Worm (Caenorhabditis elegans) whole organism, L4 larva: ENCODE measurements around the gene C15H9.5.

Experiments
- F37D6.2 ChIP-seq: sonication (generic microtip); optimal IDR thresholded peaks from 2 replicates; lab custom pipeline; 2016; ENCODE audit warnings: mild to moderate bottlenecking, missing genetic modification characterization, missing compliant biosample characterization
- F49E8.2 ChIP-seq: sonication (generic microtip); optimal IDR thresholded peaks from 2 replicates; lab custom pipeline; 2016; ENCODE audit warnings: missing compliant biosample characterization, mild to moderate bottlenecking, missing genetic modification characterization, borderline replicate concordance
- T26A8.4 ChIP-seq: fragments of 200-800 bp; sonication (Bioruptor generic); IDR thresholded peaks from 2 replicates; pipeline ENCODE4 v1.3.6; 2022; ENCODE audit warnings: missing genetic modification characterization, missing compliant biosample characterization
- Y5F2A.4 ChIP-seq: fragments of 200-800 bp; sonication (Bioruptor generic); optimal IDR thresholded peaks from 2 replicates; lab custom pipeline; 2018; ENCODE audit warnings: mild to moderate bottlenecking, missing genetic modification characterization, missing compliant biosample characterization
- ZK546.5 ChIP-seq, 2 experiments: sonication (generic microtip); optimal IDR thresholded peaks; 2 replicates each; lab custom pipeline; 2017; ENCODE audit warnings: missing biosample characterization in 2 of 2, missing genetic modification characterization in 2 of 2
- aha-1 ChIP-seq: fragments of 150-350 bp; peaks from one replicate; lab custom pipeline; 2014; ENCODE audit warnings: missing biosample characterization, missing genetic modification characterization
- ceh-32 ChIP-seq: sonication (generic microtip); optimal IDR thresholded peaks from 2 replicates; lab custom pipeline; 2016; ENCODE audit warnings: mild to moderate bottlenecking, missing genetic modification characterization, missing compliant biosample characterization; ENCODE audit not compliant: poor library complexity
- ceh-82 ChIP-seq: sonication (generic microtip); optimal IDR thresholded peaks from 2 replicates; lab custom pipeline; 2017; ENCODE audit warnings: missing biosample characterization, missing genetic modification characterization
- cey-2 ChIP-seq: sonication (generic microtip); optimal IDR thresholded peaks from 3 replicates; lab custom pipeline; 2017; ENCODE audit warnings: missing genetic modification characterization, mild to moderate bottlenecking, missing compliant biosample characterization, antibody characterized with exemption, borderline replicate concordance; ENCODE audit not compliant: insufficient read depth
- ctbp-1 ChIP-seq: fragments of 200-800 bp; sonication (Bioruptor generic); IDR thresholded peaks from 2 replicates; pipeline ENCODE4 v1.3.6; 2022; ENCODE audit warnings: missing genetic modification reagents, missing genetic modification characterization, missing compliant biosample characterization
- daf-12 ChIP-seq: fragments of 150-350 bp; optimal IDR thresholded peaks from 2 replicates; lab custom pipeline; 2014; ENCODE audit warnings: missing biosample characterization, missing genetic modification reagents, missing genetic modification characterization
- daf-16 ChIP-seq, 3 experiments: sonication (generic microtip); optimal IDR thresholded peaks; 2 replicates each; lab custom pipeline; 2016 to 2017; ENCODE audit warnings: missing genetic modification characterization in 3 of 3, missing genetic modification reagents in 3 of 3, mild to moderate bottlenecking in 2 of 3, missing compliant biosample characterization in 2 of 3, missing biosample characterization in 1 of 3, moderate library complexity in 1 of 3
- daf-8 ChIP-seq: fragments of 200-800 bp; sonication (Bioruptor generic); IDR thresholded peaks from 2 replicates; pipeline ENCODE4 v1.3.6; 2022; ENCODE audit warnings: missing genetic modification characterization, missing compliant biosample characterization
- dmd-6 ChIP-seq: fragments of 200-800 bp; sonication (Bioruptor generic); IDR thresholded peaks from 2 replicates; pipeline ENCODE4 v1.3.6; 2022; ENCODE audit warnings: missing genetic modification reagents, missing genetic modification characterization, missing compliant biosample characterization
- dpl-1 ChIP-seq: fragments of 150-350 bp; optimal IDR thresholded peaks from 2 replicates; lab custom pipeline; 2014; ENCODE audit warnings: missing biosample characterization, missing genetic modification reagents, missing genetic modification characterization
- duxl-1 ChIP-seq: sonication (generic microtip); optimal IDR thresholded peaks from 2 replicates; lab custom pipeline; 2016; ENCODE audit warnings: mild to moderate bottlenecking, missing genetic modification characterization, moderate library complexity, missing compliant biosample characterization; ENCODE audit not compliant: poor library complexity
- dve-1 ChIP-seq: sonication (generic microtip); optimal IDR thresholded peaks from 2 replicates; lab custom pipeline; 2017; ENCODE audit warnings: antibody characterized with exemption, mild to moderate bottlenecking, missing genetic modification characterization, missing compliant biosample characterization; ENCODE audit not compliant: insufficient read depth
- egl-27 ChIP-seq: sonication (generic microtip); optimal IDR thresholded peaks from 3 replicates; lab custom pipeline; 2017; ENCODE audit warnings: missing biosample characterization, missing genetic modification reagents, missing genetic modification characterization
- egl-43 ChIP-seq: fragments of 200-800 bp; sonication (Bioruptor generic); IDR thresholded peaks from 2 replicates; pipeline ENCODE4 v1.3.6; 2022; ENCODE audit warnings: missing genetic modification reagents, missing genetic modification characterization, missing compliant biosample characterization
- hlh-11 ChIP-seq: fragments of 200-800 bp; sonication (Bioruptor generic); optimal IDR thresholded peaks from 2 replicates; lab custom pipeline; 2018; ENCODE audit warnings: mild to moderate bottlenecking, missing genetic modification characterization, missing compliant biosample characterization
- lim-7 ChIP-seq: fragments of 200-800 bp; sonication (Bioruptor generic); IDR thresholded peaks from 2 replicates; pipeline ENCODE4 v1.3.6; 2022; ENCODE audit warnings: missing genetic modification characterization, missing compliant biosample characterization
- lin-15B ChIP-seq: fragments of 150-350 bp; sonication (generic microtip); optimal IDR thresholded peaks from 3 replicates; lab custom pipeline; 2014; ENCODE audit warnings: missing biosample characterization, missing genetic modification characterization
- lin-38 ChIP-seq: fragments of 200-800 bp; sonication (Bioruptor generic); IDR thresholded peaks from 2 replicates; pipeline ENCODE4 v1.3.6; 2022; ENCODE audit warnings: missing genetic modification reagents, missing genetic modification characterization, missing compliant biosample characterization
- lin-39 ChIP-seq: fragments of 150-350 bp; optimal IDR thresholded peaks from 2 replicates; lab custom pipeline; 2014; ENCODE audit warnings: missing biosample characterization, missing genetic modification reagents, missing genetic modification characterization
- mdl-1 ChIP-seq, 2 experiments: fragments of 150-350 bp in 1 of 2; sonication (generic microtip) in 1 of 2; optimal IDR thresholded peaks; 2 replicates each; lab custom pipeline; 2014 to 2017; ENCODE audit warnings: missing biosample characterization in 2 of 2, missing genetic modification characterization in 2 of 2
- mep-1 ChIP-seq: fragments of 150-350 bp; sonication (generic microtip); optimal IDR thresholded peaks from 3 replicates; lab custom pipeline; 2014; ENCODE audit warnings: missing biosample characterization, missing genetic modification characterization
- mes-2 ChIP-seq: sonication (generic microtip); optimal IDR thresholded peaks from 2 replicates; lab custom pipeline; 2016; ENCODE audit warnings: missing genotype, mild to moderate bottlenecking, missing genetic modification characterization, missing compliant biosample characterization; ENCODE audit not compliant: poor library complexity, severe bottlenecking
- nhr-28 ChIP-seq: fragments of 150-350 bp; optimal IDR thresholded peaks from 2 replicates; lab custom pipeline; 2014; ENCODE audit warnings: missing biosample characterization, missing genetic modification characterization
- nhr-48 ChIP-seq: sonication (generic microtip); optimal IDR thresholded peaks from 2 replicates; lab custom pipeline; 2016; ENCODE audit warnings: mild to moderate bottlenecking, missing genetic modification characterization, missing compliant biosample characterization
- nhr-6 ChIP-seq: fragments of 150-350 bp; optimal IDR thresholded peaks from 2 replicates; lab custom pipeline; 2014; ENCODE audit warnings: missing biosample characterization, missing genetic modification characterization
- nhr-77 ChIP-seq: fragments of 150-350 bp; optimal IDR thresholded peaks from 2 replicates; lab custom pipeline; 2014; ENCODE audit warnings: missing biosample characterization, missing genetic modification characterization
- php-3 ChIP-seq: fragments of 200-800 bp; sonication (Bioruptor generic); IDR thresholded peaks from 2 replicates; pipeline ENCODE4 v1.3.6; 2022; ENCODE audit warnings: missing genetic modification reagents, missing genetic modification characterization, missing compliant biosample characterization
- pqm-1 ChIP-seq: sonication (generic microtip); optimal IDR thresholded peaks from 2 replicates; lab custom pipeline; 2017; ENCODE audit warnings: missing biosample characterization, missing genetic modification characterization
- rbr-2 ChIP-seq: sonication (generic microtip); optimal IDR thresholded peaks from 2 replicates; lab custom pipeline; 2016; ENCODE audit warnings: missing genotype, missing genetic modification characterization, missing compliant biosample characterization
- saeg-2 ChIP-seq: fragments of 200-800 bp; sonication (Bioruptor generic); IDR thresholded peaks from 2 replicates; pipeline ENCODE4 v1.3.6; 2022; ENCODE audit warnings: missing genetic modification reagents, missing genetic modification characterization, missing compliant biosample characterization
- sdz-12 ChIP-seq: fragments of 200-800 bp; sonication (Bioruptor generic); optimal IDR thresholded peaks from 2 replicates; lab custom pipeline; 2018; ENCODE audit warnings: mild to moderate bottlenecking, missing genetic modification characterization, missing compliant biosample characterization
- spr-1 ChIP-seq: sonication (generic microtip); optimal IDR thresholded peaks from 2 replicates; lab custom pipeline; 2016; ENCODE audit warnings: mild to moderate bottlenecking, missing genetic modification characterization, missing compliant biosample characterization
- spr-3 ChIP-seq: fragments of 200-800 bp; sonication (Bioruptor generic); optimal IDR thresholded peaks from 2 replicates; lab custom pipeline; 2018; ENCODE audit warnings: mild to moderate bottlenecking, missing genetic modification characterization, missing compliant biosample characterization
- tag-97 ChIP-seq: fragments of 200-800 bp; sonication (Bioruptor generic); IDR thresholded peaks from 2 replicates; pipeline ENCODE4 v1.3.6; 2022; ENCODE audit warnings: missing genetic modification characterization, missing compliant biosample characterization
- unc-62 ChIP-seq, 3 experiments: fragments of 150-350 bp in 1 of 3; sonication (generic microtip); optimal IDR thresholded peaks in 2 of 3; peaks in 1 of 3; 1 replicate in 1 of 3; 2 replicates in 2 of 3; lab custom pipeline; 2014 to 2017; ENCODE audit warnings: missing biosample characterization in 3 of 3, missing genetic modification characterization in 3 of 3, missing genetic modification reagents in 3 of 3, missing genotype in 1 of 3
- zfp-3 ChIP-seq: fragments of 200-800 bp; sonication (Bioruptor generic); conservative IDR thresholded peaks from 2 replicates; pipeline ENCODE4 v1.3.6; 2022; ENCODE audit warnings: missing genetic modification reagents, missing genetic modification characterization, missing compliant biosample characterization
- zip-2 ChIP-seq: fragments of 150-350 bp; optimal IDR thresholded peaks from 2 replicates; lab custom pipeline; 2014; ENCODE audit warnings: missing biosample characterization, missing genetic modification characterization
- ztf-7 ChIP-seq: fragments of 150-350 bp; optimal IDR thresholded peaks from 2 replicates; lab custom pipeline; 2014; ENCODE audit warnings: missing biosample characterization, missing genetic modification characterization

C15H9.5 gene

ce11 chrX:6128225-6128686, 35.2 kb downstream of the C15H9.5 start, which contains the start of gene C15H9.9 (continued):
- TF ChIP-seq F49E8.2 (tag; lab: Kevin White, UChicago): no peak
- no peak for TF ChIP-seq zip-2 (tag; lab: Kevin White, UChicago)
- TF ChIP-seq mdl-1 (tag; optimal IDR thresholded peaks at IDR 0.05; lab: Kevin White, UChicago): peak in 1 of 2 experiments; percentile 9
- TF ChIP-seq ctbp-1: peak; percentile 69
- no peak for TF ChIP-seq daf-8 (GFP tag; lab: Robert Waterston, UW)
- TF ChIP-seq ztf-7 (tag; lab: Kevin White, UChicago): no peak
- 0 out of 2 replicates have a peak, but pooled peaks have one; percentile 17 for TF ChIP-seq php-3 (GFP tag; lab: Robert Waterston, UW)
- no peak for TF ChIP-seq dve-1
- TF ChIP-seq ZK546.5 (tag; optimal IDR thresholded peaks at IDR 0.05; lab: Kevin White, UChicago): no peak
- 0 out of 2 replicates have a peak, but pooled peaks have one; percentile 9 for TF ChIP-seq T26A8.4 (GFP tag; lab: Robert Waterston, UW)
- TF ChIP-seq nhr-48 (tag; lab: Kevin White, UChicago): no peak
- no peak for TF ChIP-seq duxl-1 (tag; lab: Kevin White, UChicago)
- TF ChIP-seq dmd-6 (GFP tag; lab: Robert Waterston, UW): peak; percentile 44; the same call in 1 of the 2 replicates
- TF ChIP-seq F37D6.2: peak; percentile 21
- TF ChIP-seq egl-43 (GFP tag; lab: Robert Waterston, UW): 0 out of 2 replicates have a peak, but pooled peaks have one; percentile 38
- no peak for TF ChIP-seq lin-38 (GFP tag; lab: Robert Waterston, UW)
- TF ChIP-seq rbr-2 (tag; lab: Kevin White, UChicago): peak; percentile 2
- TF ChIP-seq dpl-1 (GFP tag; lab: Kevin White, UChicago): no peak
- TF ChIP-seq hlh-11 (tag; lab: Kevin White, UChicago): peak; percentile 42
- no peak for TF ChIP-seq lin-39
- peak; percentile 37 for TF ChIP-seq mep-1
- no peak for TF ChIP-seq cey-2 (tag; lab: Kevin White, UChicago)
- no peak for TF ChIP-seq tag-97 (GFP tag; lab: Robert Waterston, UW)

ce11 chrX:6128773-6129172, 35.7 kb downstream of the C15H9.5 start:
- TF ChIP-seq unc-62 (GFP tag; optimal IDR thresholded peaks at IDR 0.05 in 1 of 2; lab: Kevin White, UChicago): peak in 1 of 2 experiments; percentile 88
- no peak for TF ChIP-seq unc-62 (tag; optimal IDR thresholded peaks at IDR 0.05; lab: Kevin White, UChicago)
- no peak for TF ChIP-seq rbr-2 (tag; lab: Kevin White, UChicago)

ce11 chrX:6129277-6129676, 36.2 kb downstream of the C15H9.5 start:
- TF ChIP-seq pqm-1 (tag; lab: Kevin White, UChicago): peak; percentile 81
- TF ChIP-seq php-3 (GFP tag; lab: Robert Waterston, UW): peak; percentile 53; the same call in 1 of the 2 replicates
- TF ChIP-seq daf-12 (tag; lab: Kevin White, UChicago): no peak
- TF ChIP-seq saeg-2: no peak
- peak; percentile 5 for TF ChIP-seq nhr-6 (tag; lab: Kevin White, UChicago)
- no peak for TF ChIP-seq spr-1 (tag; lab: Kevin White, UChicago)
- no peak for TF ChIP-seq lim-7 (GFP tag; lab: Robert Waterston, UW)
- no peak for TF ChIP-seq daf-16 (GFP tag; optimal IDR thresholded peaks at IDR 0.05; lab: Kevin White, UChicago)
- peak; percentile 77 for TF ChIP-seq daf-16 (tag; optimal IDR thresholded peaks at IDR 0.05; lab: Kevin White, UChicago)
- no peak for TF ChIP-seq zfp-3 (GFP tag; lab: Robert Waterston, UW)
- no peak for TF ChIP-seq egl-43 (GFP tag; lab: Robert Waterston, UW)
- TF ChIP-seq unc-62 (GFP tag; optimal IDR thresholded peaks at IDR 0.05 in 1 of 2; lab: Kevin White, UChicago): no peak
- no peak for TF ChIP-seq unc-62 (tag; optimal IDR thresholded peaks at IDR 0.05; lab: Kevin White, UChicago)
- no peak for TF ChIP-seq lin-15B (tag; lab: Kevin White, UChicago)
- peak; percentile 34 for TF ChIP-seq nhr-77
- no peak for TF ChIP-seq spr-3 (GFP tag; lab: Kevin White, UChicago)
- peak in 1 of 2 experiments; percentile 26 for TF ChIP-seq mdl-1 (tag; optimal IDR thresholded peaks at IDR 0.05; lab: Kevin White, UChicago)
- TF ChIP-seq ceh-82 (tag; lab: Kevin White, UChicago): no peak
- TF ChIP-seq nhr-28 (tag; lab: Kevin White, UChicago): peak; percentile 79
- TF ChIP-seq dpl-1 (GFP tag; lab: Kevin White, UChicago): no peak
- no peak for TF ChIP-seq cey-2 (tag; lab: Kevin White, UChicago)
- peak; percentile 51 for TF ChIP-seq aha-1
- no peak for TF ChIP-seq egl-27 (tag; lab: Kevin White, UChicago)
- TF ChIP-seq zip-2 (tag; lab: Kevin White, UChicago): no peak
- TF ChIP-seq dmd-6 (GFP tag; lab: Robert Waterston, UW): peak; percentile 85
- TF ChIP-seq sdz-12 (GFP tag; lab: Kevin White, UChicago): no peak
- TF ChIP-seq mep-1: peak; percentile 22
- TF ChIP-seq hlh-11 (tag; lab: Kevin White, UChicago): peak; percentile 77
- peak; percentile 32 for TF ChIP-seq mes-2 (tag; lab: Kevin White, UChicago)
- no peak for TF ChIP-seq Y5F2A.4 (GFP tag; lab: Kevin White, UChicago)
- peak; percentile 81 for TF ChIP-seq dve-1
- no peak for TF ChIP-seq ceh-32 (tag; lab: Kevin White, UChicago)
- peak; percentile 15 for TF ChIP-seq nhr-48 (tag; lab: Kevin White, UChicago)
